Fruit fly (Drosophila melanogaster): ENCODE measurements around the gene Iru.

Gene Iru

DNA sequence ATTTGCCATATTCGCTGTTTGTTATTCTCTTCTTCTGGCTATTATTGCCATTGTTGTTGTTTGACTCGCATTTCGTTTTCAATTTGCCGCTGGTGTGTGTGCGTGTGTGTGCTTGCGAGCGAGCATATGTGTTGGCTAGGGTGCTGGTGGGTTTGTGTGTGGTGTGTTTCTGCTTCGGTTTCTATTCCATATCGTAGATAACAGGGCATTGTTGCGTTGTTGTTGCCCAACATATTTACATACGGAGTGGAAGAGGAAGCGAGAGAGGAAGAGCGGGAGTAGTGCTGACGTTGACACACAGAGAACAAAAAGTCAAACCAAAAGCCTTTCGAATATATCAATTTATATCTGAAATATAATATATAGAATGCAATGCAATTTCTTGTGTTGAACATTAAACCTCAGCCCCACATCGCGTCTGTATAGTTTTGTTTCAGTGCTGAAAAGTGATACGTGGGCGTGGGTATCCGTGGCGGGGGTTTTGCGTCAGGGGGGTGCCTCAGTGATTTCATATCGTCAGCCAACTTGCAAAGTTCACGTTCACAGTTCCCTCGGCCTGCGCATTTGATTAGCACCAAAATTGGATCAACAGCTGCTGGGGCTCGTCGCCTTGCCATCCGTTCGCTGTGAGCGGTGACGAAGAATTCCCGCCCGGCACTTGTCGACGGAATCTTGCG lies 48.3 kb downstream of the Iru start (continued):
- TF ChIP-seq CG6276 (GFP tag; optimal IDR thresholded peaks at IDR 0.05) (peak; percentile 47), ss (GFP tag; optimal IDR thresholded peaks at IDR 0.05) (peak in 1 of 2 experiments; percentile 24), fkh (GFP tag; optimal IDR thresholded peaks at IDR 0.05) (peak; percentile 98), salr (GFP tag; optimal IDR thresholded peaks at IDR 0.05) (peak in 1 of 2 experiments; percentile 46), CG10631 (GFP tag; optimal IDR thresholded peaks at IDR 0.05) (peak; percentile 57), Blimp-1 (GFP tag; optimal IDR thresholded peaks at IDR 0.05) (no peak), topi (GFP tag; optimal IDR thresholded peaks at IDR 0.05) (peak; percentile 18), Smox (GFP tag; optimal IDR thresholded peaks at IDR 0.05) (no peak), CG8632 (GFP tag; optimal IDR thresholded peaks at IDR 0.05) (peak; percentile 2), CG9139 (GFP tag; optimal IDR thresholded peaks at IDR 0.05) (no peak), dsx (GFP tag; optimal IDR thresholded peaks at IDR 0.05; ENCODE audit: poor library complexity, severe bottlenecking) (peak; percentile 50), Sox14 (GFP tag; optimal IDR thresholded peaks at IDR 0.05) (no peak), esn (GFP tag; optimal IDR thresholded peaks at IDR 0.05) (no peak), Ets21C (GFP tag; optimal IDR thresholded peaks at IDR 0.05) (no peak), CG6792 (GFP tag; optimal IDR thresholded peaks at IDR 0.05) (no peak), Met (GFP tag; optimal IDR thresholded peaks at IDR 0.05) (peak; percentile 29), Eip93F (GFP tag; optimal IDR thresholded peaks at IDR 0.05) (peak; percentile 35), CG3919 (GFP tag; optimal IDR thresholded peaks at IDR 0.05) (peak; percentile 49), acj6 (GFP tag; optimal IDR thresholded peaks at IDR 0.05) (peak; percentile 57), Sox15 (GFP tag; optimal IDR thresholded peaks at IDR 0.05) (no peak), CG6163 (GFP tag; IDR thresholded peaks at IDR 0.05) (no peak)

DNA sequence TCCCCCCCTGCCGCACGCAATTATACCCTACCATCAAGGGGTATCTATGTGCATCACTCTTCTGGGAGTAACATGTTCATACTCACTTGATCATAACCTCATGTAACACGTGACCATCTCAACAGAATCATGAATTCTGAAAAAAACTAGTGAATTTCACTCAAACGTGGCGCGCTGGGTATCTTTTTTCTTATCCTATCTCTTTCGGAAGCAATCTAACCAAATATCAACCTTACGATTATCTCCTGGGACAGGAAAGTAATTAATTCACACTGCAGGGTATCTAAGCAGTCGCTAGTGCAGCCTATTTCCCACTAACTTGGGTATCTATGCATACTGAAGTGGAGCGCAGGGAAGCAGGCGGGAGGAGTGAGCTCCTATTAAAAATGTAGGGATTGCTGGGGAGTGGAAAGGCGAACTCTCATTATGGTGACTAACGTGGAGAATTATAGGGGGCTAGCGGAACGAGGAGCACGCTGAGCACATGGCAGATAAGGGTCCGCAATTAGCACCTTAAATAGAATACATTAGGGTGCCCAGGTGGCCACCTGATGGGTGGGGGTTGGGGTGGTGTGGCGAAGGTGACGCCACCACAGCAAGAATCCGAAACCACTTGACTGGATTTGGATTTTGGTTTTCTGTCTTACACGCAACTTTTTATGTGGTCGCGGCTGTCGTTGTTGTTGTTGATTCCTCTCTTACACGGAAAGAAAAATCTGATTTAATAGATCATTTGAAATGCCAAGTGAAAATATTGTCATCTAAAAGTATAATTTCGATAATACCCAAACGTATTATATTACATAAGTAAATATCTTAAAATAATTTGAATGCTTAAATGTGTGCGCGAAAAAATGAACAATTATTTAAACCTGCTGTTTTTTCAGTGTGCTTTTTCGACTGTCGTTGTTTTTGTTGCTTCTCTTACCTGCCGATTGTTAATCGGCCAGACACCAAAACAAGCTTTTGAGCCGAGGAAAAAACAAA lies 49.2 kb downstream of the Iru start:
- TF ChIP-seq fd59A (GFP tag; optimal IDR thresholded peaks at IDR 0.05) (peak; percentile 70), Eip75B (GFP tag; optimal IDR thresholded peaks at IDR 0.05) (peak; percentile 86), Smox (GFP tag; optimal IDR thresholded peaks at IDR 0.05) (peak; percentile 93), Sox14 (GFP tag; optimal IDR thresholded peaks at IDR 0.05) (peak; percentile 84), CG9139 (GFP tag; optimal IDR thresholded peaks at IDR 0.05) (peak; percentile 85), dsx (GFP tag; optimal IDR thresholded peaks at IDR 0.05; ENCODE audit: poor library complexity, severe bottlenecking) (peak; percentile 93), CG10631 (GFP tag; optimal IDR thresholded peaks at IDR 0.05) (peak; percentile 88), CG11294 (GFP tag; IDR thresholded peaks at IDR 0.05) (no peak), CG10669 (GFP tag; optimal IDR thresholded peaks at IDR 0.05) (peak; percentile 86), eg (GFP tag; IDR thresholded peaks at IDR 0.05) (no peak), fd85E (GFP tag; optimal IDR thresholded peaks at IDR 0.05) (peak; percentile 69), dac (GFP tag; optimal IDR thresholded peaks at IDR 0.05) (peak; percentile 58), Met (GFP tag; optimal IDR thresholded peaks at IDR 0.05) (peak; percentile 93), net (GFP tag; optimal IDR thresholded peaks at IDR 0.05) (peak; percentile 87), lz (GFP tag; optimal IDR thresholded peaks at IDR 0.05) (peak; percentile 90), CG6276 (GFP tag; optimal IDR thresholded peaks at IDR 0.05) (peak; percentile 89), salr (GFP tag; optimal IDR thresholded peaks at IDR 0.05) (peak; percentile 47 to 79), CG3919 (GFP tag; optimal IDR thresholded peaks at IDR 0.05) (peak; percentile 90), fkh (GFP tag; optimal IDR thresholded peaks at IDR 0.05) (peak; percentile 29), CG6163 (GFP tag; IDR thresholded peaks at IDR 0.05) (no peak), CG8632 (GFP tag; optimal IDR thresholded peaks at IDR 0.05) (peak; percentile 90), svp (GFP tag) (peak; percentile 94), CG6808 (GFP tag; optimal IDR thresholded peaks at IDR 0.05) (peak; percentile 89), CG1621 (tag; optimal IDR thresholded peaks at IDR 0.05) (peak; percentile 54), CG8319 (GFP tag; optimal IDR thresholded peaks at IDR 0.05) (peak; percentile 68), cyc (GFP tag; optimal IDR thresholded peaks at IDR 0.05) (peak; percentile 90), vri (GFP tag; optimal IDR thresholded peaks at IDR 0.05) (peak; percentile 94), CG6854 (GFP tag; optimal IDR thresholded peaks at IDR 0.05) (peak; percentile 82), CG32006 (GFP tag; optimal IDR thresholded peaks at IDR 0.05) (peak; percentile 87), Eip78C (GFP tag) (peak; percentile 99), CG11762 (GFP tag; optimal IDR thresholded peaks at IDR 0.05; ENCODE audit: insufficient read depth) (peak; percentile 80), ss (GFP tag; optimal IDR thresholded peaks at IDR 0.05) (peak; percentile 84 to 87), Ets21C (GFP tag; optimal IDR thresholded peaks at IDR 0.05) (peak; percentile 76), Hr4 (GFP tag; optimal IDR thresholded peaks at IDR 0.05) (peak; percentile 80), CG15336 (GFP tag; IDR thresholded peaks at IDR 0.05) (no peak), esn (GFP tag; optimal IDR thresholded peaks at IDR 0.05) (peak; percentile 94), pdm3 (GFP tag; optimal IDR thresholded peaks at IDR 0.05) (peak; percentile 87)
